Fruit fly (Drosophila melanogaster) S2 (cell line): ENCODE results near the gene eya.

Source experiments
- CG8478 ChIP-seq: fragments of >200 bp; optimal IDR thresholded peaks from 2 replicates; lab custom pipeline; 2018
- CTCF ChIP-seq, 2 experiments: fragments of >200 bp; optimal IDR thresholded peaks; 2 replicates each; lab custom pipeline; 2018

- TF ChIP-seq CTCF (optimal IDR thresholded peaks at IDR 0.05; lab: Kevin White, UChicago): peak; percentile 71 to 91
- no peak for TF ChIP-seq CG8478
Observed at dm6 chr2L:6557429-6558384, 10.9 kb upstream of the eya start, which contains the start of the genes IFT52 and COX5B.
